Fruit fly (Drosophila melanogaster) whole organism, wandering third instar larva: ENCODE measurements around the gene cbt.
A peak's percentile ranks its signal among the peaks of the same experiment; 100 is the strongest.

ENCODE experiments used
- Abd-B ChIP-seq: fragments of >200 bp; optimal IDR thresholded peaks from 2 replicates; lab custom pipeline; 2017; ENCODE audit warnings: missing biosample characterization, missing genetic modification characterization
- CG32264 ChIP-seq: fragments of 200-800 bp; sonication (Bioruptor generic); optimal IDR thresholded peaks from 2 replicates; lab custom pipeline; 2016; ENCODE audit warnings: missing biosample characterization, missing genetic modification characterization
- CG9705 ChIP-seq: fragments of 200-800 bp; sonication (Bioruptor generic); optimal IDR thresholded peaks from 2 replicates; lab custom pipeline; 2018; ENCODE audit warnings: missing biosample characterization, mild to moderate bottlenecking, missing genetic modification characterization
- CrebA ChIP-seq: fragments of 200-800 bp; sonication (Bioruptor generic); optimal IDR thresholded peaks from 2 replicates; lab custom pipeline; 2016; ENCODE audit warnings: missing biosample characterization, mild to moderate bottlenecking, missing genetic modification characterization, borderline replicate concordance
- Dfd ChIP-seq: fragments of >200 bp; optimal IDR thresholded peaks from 2 replicates; lab custom pipeline; 2017; ENCODE audit warnings: missing biosample characterization, missing genetic modification characterization
- Dif ChIP-seq: fragments of 200-275, 200-300 bp; sonication (Bioruptor generic); optimal IDR thresholded peaks from 2 replicates; lab custom pipeline; 2018; ENCODE audit warnings: missing biosample characterization, missing genetic modification characterization; ENCODE audit not compliant: partially characterized antibody
- GATAd ChIP-seq: sonication (Bioruptor generic); optimal IDR thresholded peaks from 2 replicates; lab custom pipeline; 2016; ENCODE audit warnings: missing biosample characterization, missing genetic modification characterization
- HLH106 ChIP-seq: fragments of 200-800 bp; optimal IDR thresholded peaks from 3 replicates; lab custom pipeline; 2019; ENCODE audit warnings: missing biosample characterization, mild to moderate bottlenecking, missing genetic modification characterization, moderate library complexity
- Hnf4 ChIP-seq: fragments of 200-800 bp; sonication (Bioruptor generic); optimal IDR thresholded peaks from 2 replicates; lab custom pipeline; 2016; ENCODE audit warnings: missing biosample characterization, mild to moderate bottlenecking, missing genetic modification characterization
- Hr78 ChIP-seq: fragments of >200 bp; optimal IDR thresholded peaks from 2 replicates; lab custom pipeline; 2017; ENCODE audit warnings: missing biosample characterization, missing genetic modification characterization
- Hr83 ChIP-seq: fragments of 200-300 bp; sonication (Bioruptor generic); optimal IDR thresholded peaks from 2 replicates; lab custom pipeline; 2016; ENCODE audit warnings: missing biosample characterization, mild to moderate bottlenecking, missing genetic modification characterization, moderate library complexity; ENCODE audit not compliant: poor library complexity, severe bottlenecking
- Jra ChIP-seq: sonication (Bioruptor generic); optimal IDR thresholded peaks from 2 replicates; lab custom pipeline; 2016; ENCODE audit warnings: missing biosample characterization, missing genetic modification characterization
- Mio ChIP-seq: sonication (Bioruptor generic); optimal IDR thresholded peaks from 2 replicates; lab custom pipeline; 2016; ENCODE audit warnings: missing biosample characterization, missing genetic modification characterization
- Myc ChIP-seq: fragments of >200 bp; optimal IDR thresholded peaks from 2 replicates; lab custom pipeline; 2017
- N ChIP-seq: fragments of >200 bp; optimal IDR thresholded peaks from 2 replicates; lab custom pipeline; 2018; ENCODE audit warnings: missing biosample characterization, missing external identifiers, missing genetic modification characterization
- OdsH ChIP-seq: fragments of 200-800 bp; sonication (Bioruptor generic); optimal IDR thresholded peaks from 2 replicates; lab custom pipeline; 2016; ENCODE audit warnings: missing biosample characterization, mild to moderate bottlenecking, missing genetic modification characterization
- Rel ChIP-seq, 2 experiments: fragments of 200-800 bp; sonication (Bioruptor generic) in 1 of 2; optimal IDR thresholded peaks; 2 replicates in 1 of 2; 3 replicates in 1 of 2; lab custom pipeline; 2016 to 2019; ENCODE audit warnings: mild to moderate bottlenecking in 2 of 2, missing biosample characterization in 2 of 2, missing genetic modification characterization in 2 of 2, moderate library complexity in 1 of 2
- Sp1 ChIP-seq: fragments of 200-800 bp; sonication (Bioruptor generic); optimal IDR thresholded peaks from 3 replicates; lab custom pipeline; 2019; ENCODE audit warnings: missing biosample characterization, mild to moderate bottlenecking, missing genetic modification characterization, moderate library complexity
- Vsx2 ChIP-seq: fragments of 200-300, 225-300 bp; sonication (Bioruptor generic); optimal IDR thresholded peaks from 2 replicates; lab custom pipeline; 2018; ENCODE audit warnings: missing biosample characterization, missing genetic modification characterization; ENCODE audit not compliant: partially characterized antibody
- br ChIP-seq: fragments of 200-800 bp; sonication (Bioruptor generic); optimal IDR thresholded peaks from 2 replicates; lab custom pipeline; 2016; ENCODE audit warnings: missing biosample characterization, missing genetic modification characterization
- brk ChIP-seq: fragments of 200-800 bp; sonication (Bioruptor generic); optimal IDR thresholded peaks from 2 replicates; lab custom pipeline; 2016; ENCODE audit warnings: missing biosample characterization, mild to moderate bottlenecking, missing genetic modification characterization
- dl ChIP-seq, 2 experiments: fragments of 175-275, 200-275 bp in 1 of 2; fragments of 200-275 bp in 1 of 2; sonication (Bioruptor generic); optimal IDR thresholded peaks; lab custom pipeline; 2018; ENCODE audit warnings: mild to moderate bottlenecking in 2 of 2, missing biosample characterization in 2 of 2, missing genetic modification characterization in 2 of 2, moderate library complexity in 2 of 2; ENCODE audit not compliant: partially characterized antibody in 2 of 2, insufficient read depth in 1 of 2
- dmrt93B ChIP-seq: fragments of 200-800 bp; sonication (Bioruptor generic); optimal IDR thresholded peaks from 2 replicates; lab custom pipeline; 2018; ENCODE audit warnings: missing biosample characterization, mild to moderate bottlenecking, missing genetic modification characterization
- dsf ChIP-seq: sonication (Bioruptor generic); optimal IDR thresholded peaks from 2 replicates; lab custom pipeline; 2016; ENCODE audit warnings: missing biosample characterization, missing genetic modification characterization, borderline replicate concordance
- ey ChIP-seq: fragments of 200-800 bp; sonication (Bioruptor generic); optimal IDR thresholded peaks from 2 replicates; lab custom pipeline; 2016; ENCODE audit warnings: missing biosample characterization, missing genetic modification characterization
- foxo ChIP-seq, 2 experiments: fragments of 200-800 bp; sonication (Bioruptor generic); optimal IDR thresholded peaks; 2 replicates in 1 of 2; 3 replicates in 1 of 2; lab custom pipeline; 2016 to 2017; ENCODE audit warnings: missing biosample characterization in 2 of 2, missing genetic modification characterization in 2 of 2
- fru ChIP-seq: fragments of 200-800 bp; sonication (Bioruptor generic); optimal IDR thresholded peaks from 3 replicates; lab custom pipeline; 2016; ENCODE audit warnings: missing biosample characterization, mild to moderate bottlenecking, missing genetic modification characterization
- h ChIP-seq: fragments of 200-800 bp; sonication (Bioruptor generic); optimal IDR thresholded peaks from 3 replicates; lab custom pipeline; 2016; ENCODE audit warnings: missing biosample characterization, mild to moderate bottlenecking, missing genetic modification characterization
- jim ChIP-seq: fragments of 175-275, 200-325 bp; sonication (Bioruptor generic); optimal IDR thresholded peaks from 2 replicates; lab custom pipeline; 2016; ENCODE audit warnings: missing biosample characterization, mild to moderate bottlenecking, missing genetic modification characterization
- lola ChIP-seq: fragments of >200 bp; optimal IDR thresholded peaks from 2 replicates; lab custom pipeline; 2017; ENCODE audit warnings: missing biosample characterization, missing genetic modification characterization
- pan ChIP-seq: fragments of >200 bp; optimal IDR thresholded peaks from 2 replicates; lab custom pipeline; 2017
- psq ChIP-seq: fragments of 200-800 bp; sonication (Bioruptor generic); optimal IDR thresholded peaks from 3 replicates; lab custom pipeline; 2017; ENCODE audit warnings: missing biosample characterization, mild to moderate bottlenecking, missing genetic modification characterization, moderate library complexity
- rgr ChIP-seq: fragments of 200-800 bp; sonication (Bioruptor generic); optimal IDR thresholded peaks from 3 replicates; lab custom pipeline; 2016; ENCODE audit warnings: missing biosample characterization, mild to moderate bottlenecking, missing genetic modification characterization
- sage ChIP-seq: fragments of 200-800 bp; sonication (Bioruptor generic); optimal IDR thresholded peaks from 2 replicates; lab custom pipeline; 2016; ENCODE audit warnings: missing biosample characterization, mild to moderate bottlenecking, missing genetic modification characterization
- sv ChIP-seq: fragments of 200-800 bp; sonication (Bioruptor generic); optimal IDR thresholded peaks from 3 replicates; lab custom pipeline; 2016; ENCODE audit warnings: missing biosample characterization, missing genetic modification characterization
- tai ChIP-seq: sonication (Bioruptor generic); optimal IDR thresholded peaks from 2 replicates; lab custom pipeline; 2016; ENCODE audit warnings: missing biosample characterization, missing genetic modification characterization
- usp ChIP-seq: fragments of >200 bp; optimal IDR thresholded peaks from 2 replicates; lab custom pipeline; 2017; ENCODE audit warnings: missing biosample characterization, missing genetic modification characterization
- woc ChIP-seq: sonication (Bioruptor generic); optimal IDR thresholded peaks from 2 replicates; lab custom pipeline; 2016; ENCODE audit warnings: missing biosample characterization, mild to moderate bottlenecking, missing genetic modification characterization

cbt gene

dm6 chr2L:479483-480195 is at the start of gene cbt:
cbt (minus strand) TSS chr2L:479688.
- TF ChIP-seq dsf (GFP tag; lab: Kevin White, UChicago) (peak; percentile 68), N (peak; percentile 43), CG9705 (peak; percentile 89), fru (peak; percentile 98), CG32264 (peak; percentile 93), OdsH (GFP tag; lab: Kevin White, UChicago) (peak; percentile 98), Abd-B (no peak), Mio (peak; percentile 69), h (GFP tag; lab: Kevin White, UChicago) (peak; percentile 98), jim (no peak), foxo (GFP tag; optimal IDR thresholded peaks at IDR 0.05; lab: Kevin White, UChicago) (peak; percentile 92 to 98), woc (GFP tag; lab: Kevin White, UChicago) (peak; percentile 95), tai (GFP tag; lab: Kevin White, UChicago) (peak; percentile 93), brk (GFP tag; lab: Kevin White, UChicago) (peak; percentile 94), psq (GFP tag; lab: Kevin White, UChicago) (peak; percentile 93), Rel (GFP tag; optimal IDR thresholded peaks at IDR 0.05; lab: Kevin White, UChicago) (peak; percentile 88), Rel (tag; optimal IDR thresholded peaks at IDR 0.05; lab: Kevin White, UChicago) (peak; percentile 75), Myc (lab: Kevin White, UChicago) (no peak), Vsx2 (GFP tag; lab: Kevin White, UChicago) (no peak), sv (GFP tag; lab: Kevin White, UChicago) (peak; percentile 96), Dfd (peak; percentile 49), Hr83 (GFP tag; lab: Kevin White, UChicago) (peak; percentile 57), sage (peak; percentile 84), GATAd (no peak), dmrt93B (GFP tag; lab: Kevin White, UChicago) (peak; percentile 89), rgr (peak; percentile 97), CrebA (GFP tag; lab: Kevin White, UChicago) (peak; percentile 94), pan (lab: Kevin White, UChicago) (no peak), lola (no peak), Jra (GFP tag; lab: Kevin White, UChicago) (peak; percentile 93), Sp1 (GFP tag; lab: Kevin White, UChicago) (peak; percentile 95), br (GFP tag; lab: Kevin White, UChicago) (peak; percentile 98), usp (GFP tag; lab: Kevin White, UChicago) (no peak), HLH106 (tag; lab: Kevin White, UChicago) (peak; percentile 96), Dif (peak; percentile 66), Hr78 (GFP tag; lab: Kevin White, UChicago) (no peak), ey (peak; percentile 99), dl (GFP tag; optimal IDR thresholded peaks at IDR 0.05; lab: Kevin White, UChicago; ENCODE audit: insufficient read depth in 1 of 2, partially characterized antibody in 2 of 2) (peak; percentile 56 to 64), Hnf4 (GFP tag; lab: Kevin White, UChicago) (peak; percentile 91)

- TF ChIP-seq dl (GFP tag; optimal IDR thresholded peaks at IDR 0.05; lab: Kevin White, UChicago; ENCODE audit: insufficient read depth in 1 of 2, partially characterized antibody in 2 of 2) (no peak), rgr (no peak), Myc (lab: Kevin White, UChicago) (no peak), Vsx2 (GFP tag; lab: Kevin White, UChicago) (no peak), h (GFP tag; lab: Kevin White, UChicago) (no peak), br (GFP tag; lab: Kevin White, UChicago) (no peak), Sp1 (GFP tag; lab: Kevin White, UChicago) (no peak), jim (no peak), usp (GFP tag; lab: Kevin White, UChicago) (no peak), Dif (no peak), dsf (GFP tag; lab: Kevin White, UChicago) (no peak)
- TF ChIP-seq, all 38 proteins: peak for 0
Observed at dm6 chr2L:527689-528088, 48.2 kb upstream of the cbt start.
